Fruit fly (Drosophila melanogaster): ENCODE data around the gene CG13995.

CG13995 gene

DNA sequence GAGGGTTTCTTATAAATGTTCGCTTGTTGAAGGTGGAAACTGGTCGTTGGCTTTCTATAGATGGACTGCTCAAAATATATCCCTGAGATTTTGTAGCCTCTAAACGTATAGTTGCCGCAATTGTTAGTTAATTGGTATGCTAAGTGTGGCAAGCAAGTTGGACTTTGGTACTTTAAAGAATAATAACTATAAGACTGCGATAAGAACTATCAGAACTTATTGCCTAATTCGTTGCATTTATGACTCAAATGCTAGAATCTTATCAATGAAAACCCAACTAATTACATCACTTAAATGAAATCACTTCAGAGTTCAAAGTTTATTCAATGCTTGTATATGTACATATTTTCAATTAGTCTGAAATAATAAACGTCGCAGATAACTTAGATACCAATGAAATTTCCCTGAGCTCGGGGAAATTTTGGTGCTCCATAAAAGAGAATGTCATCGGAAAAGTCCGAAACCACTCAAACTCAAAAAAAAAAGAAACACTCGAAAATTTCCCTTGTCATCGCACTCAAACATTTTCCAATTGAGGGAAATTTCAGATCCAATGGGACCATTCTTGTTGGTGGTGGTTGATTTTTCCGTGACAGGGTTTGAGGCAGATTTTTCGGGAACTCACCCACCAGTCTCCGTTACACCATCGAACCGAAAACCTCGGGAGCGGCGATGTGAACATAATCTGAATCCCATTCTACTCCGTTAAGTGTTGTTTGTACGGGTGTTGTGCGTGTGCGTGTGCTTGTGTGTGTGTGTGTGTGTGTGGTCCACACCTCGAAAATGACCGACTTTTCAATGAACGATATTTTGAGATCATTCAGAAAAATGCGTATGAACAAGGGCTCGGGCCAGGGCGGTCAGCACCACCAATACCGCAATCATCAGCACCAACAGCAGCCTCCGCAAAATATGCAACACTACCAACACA, 36.9 kb downstream of the CG13995 start, which contains the start of gene CG45075:
TSS of gene CG45075 (plus strand) at position 627 of the 931 bp plus-strand sequence.
- TF ChIP-seq h (optimal IDR thresholded peaks at IDR 0.05) (no peak), Myc (optimal IDR thresholded peaks at IDR 0.05) (no peak), psq (optimal IDR thresholded peaks at IDR 0.05) (no peak), Sin3A (optimal IDR thresholded peaks at IDR 0.05) (no peak), ttk (optimal IDR thresholded peaks at IDR 0.05) (no peak), insv (optimal IDR thresholded peaks at IDR 0.05) (no peak)

DNA sequence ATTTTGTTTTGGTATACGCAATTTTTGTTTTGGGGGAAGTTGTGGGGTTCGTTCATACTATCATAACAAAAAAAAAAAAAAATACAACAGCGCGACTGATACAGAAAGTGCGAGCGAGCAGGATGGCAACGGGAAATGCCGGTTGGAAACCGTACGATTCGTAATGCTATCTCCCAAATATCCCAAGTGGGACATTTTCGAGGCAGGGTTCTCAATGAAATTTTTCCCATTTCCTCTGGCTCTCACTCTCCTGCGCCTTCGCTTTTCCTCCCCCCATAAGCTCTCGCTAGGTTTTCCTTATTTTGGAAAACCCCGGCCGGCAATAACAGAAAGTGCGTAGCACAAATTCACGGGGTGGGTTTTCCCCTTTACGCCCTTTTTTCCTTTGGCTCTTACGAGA, 38.2 kb downstream of the CG13995 start:
- TF ChIP-seq insv (optimal IDR thresholded peaks at IDR 0.05), result no peak
- TF ChIP-seq Myc (optimal IDR thresholded peaks at IDR 0.05), result no peak
- TF ChIP-seq Sin3A (optimal IDR thresholded peaks at IDR 0.05), result no peak
- no peak for TF ChIP-seq psq (optimal IDR thresholded peaks at IDR 0.05)
- no peak for TF ChIP-seq h (optimal IDR thresholded peaks at IDR 0.05)
- no peak for TF ChIP-seq ttk (optimal IDR thresholded peaks at IDR 0.05)

dm6 chr2L:6098479-6099269, 44.6 kb downstream of the CG13995 start, which contains the start of gene CG9175:
CG9175 (minus strand) TSS chr2L:6098966.
- TF ChIP-seq Myc (optimal IDR thresholded peaks at IDR 0.05) (no peak), insv (optimal IDR thresholded peaks at IDR 0.05) (no peak), ttk (optimal IDR thresholded peaks at IDR 0.05) (no peak), Sin3A (optimal IDR thresholded peaks at IDR 0.05) (no peak), h (optimal IDR thresholded peaks at IDR 0.05) (no peak), psq (optimal IDR thresholded peaks at IDR 0.05) (no peak)

DNA sequence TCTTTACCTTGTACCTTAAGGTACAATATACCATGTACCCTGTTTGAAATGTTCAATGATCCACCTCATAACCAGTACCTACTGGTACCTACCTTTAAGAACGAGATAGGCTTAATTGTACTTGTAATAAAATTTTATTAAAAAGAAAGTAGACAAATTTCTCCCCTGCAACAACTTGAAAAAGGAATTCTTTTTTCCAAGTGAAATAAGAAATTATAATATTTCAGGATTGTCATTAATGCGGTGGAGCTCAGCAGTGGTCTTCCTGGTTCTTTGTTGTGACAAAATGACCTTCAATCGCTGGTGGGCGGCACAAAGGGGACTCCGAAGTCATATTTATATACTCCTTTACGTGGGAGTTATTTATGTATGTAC, 45.2 kb downstream of the CG13995 start:
- TF ChIP-seq Sin3A (optimal IDR thresholded peaks at IDR 0.05), result no peak
- TF ChIP-seq Myc (optimal IDR thresholded peaks at IDR 0.05), result no peak
- TF ChIP-seq psq (optimal IDR thresholded peaks at IDR 0.05), result no peak
- TF ChIP-seq insv (optimal IDR thresholded peaks at IDR 0.05), result no peak
- TF ChIP-seq h (optimal IDR thresholded peaks at IDR 0.05), result no peak
- TF ChIP-seq ttk (optimal IDR thresholded peaks at IDR 0.05), result no peak

DNA sequence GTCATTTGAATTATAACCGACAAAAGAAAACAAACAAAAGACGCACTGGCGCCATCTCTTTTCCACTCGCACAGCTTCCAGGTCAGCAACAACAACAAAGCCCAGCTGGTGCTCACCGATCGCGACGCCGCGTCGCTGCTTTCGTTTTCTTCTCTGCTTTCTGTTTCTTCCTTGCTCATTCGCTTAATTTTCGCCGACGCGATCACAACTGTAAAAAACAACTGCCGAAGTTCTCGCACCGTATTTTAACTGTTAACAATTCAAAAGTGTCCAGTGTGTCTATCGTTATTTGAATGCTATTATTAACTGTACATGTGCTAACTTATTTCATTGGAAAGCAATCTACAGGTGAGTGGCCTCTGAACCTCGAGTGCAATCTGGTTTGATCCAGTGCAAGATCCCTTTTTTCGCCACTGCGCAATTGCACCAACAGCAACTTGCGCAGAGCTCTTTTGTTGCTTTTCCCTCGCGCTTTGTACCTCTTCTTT, 46.1 kb downstream of the CG13995 start, which contains the start of gene stai:
TSS of gene stai (plus strand) at position 176 of the 488 bp plus-strand sequence.
- TF ChIP-seq ttk (optimal IDR thresholded peaks at IDR 0.05), result no peak
- TF ChIP-seq h (optimal IDR thresholded peaks at IDR 0.05), result no peak
- no peak for TF ChIP-seq Sin3A (optimal IDR thresholded peaks at IDR 0.05)
- TF ChIP-seq Myc (optimal IDR thresholded peaks at IDR 0.05), result no peak
- no peak for TF ChIP-seq psq (optimal IDR thresholded peaks at IDR 0.05)
- TF ChIP-seq insv (optimal IDR thresholded peaks at IDR 0.05), result no peak

- no peak for TF ChIP-seq insv (optimal IDR thresholded peaks at IDR 0.05)
- TF ChIP-seq h (optimal IDR thresholded peaks at IDR 0.05), result no peak
- no peak for TF ChIP-seq ttk (optimal IDR thresholded peaks at IDR 0.05)
- no peak for TF ChIP-seq psq (optimal IDR thresholded peaks at IDR 0.05)
- no peak for TF ChIP-seq Myc (optimal IDR thresholded peaks at IDR 0.05)
- TF ChIP-seq Sin3A (optimal IDR thresholded peaks at IDR 0.05), result no peak
Observed at dm6 chr2L:6109313-6109847, 55.3 kb downstream of the CG13995 start.

All from Kc167 (cell line).